Worm (Caenorhabditis elegans) whole organism, late embryonic: ENCODE results near the gene ubxn-3.

Experiments used
- C08G9.2 ChIP-seq: sonication (generic microtip); optimal IDR thresholded peaks from 2 replicates; lab custom pipeline; 2016; ENCODE audit warnings: mild to moderate bottlenecking, missing genetic modification characterization, moderate library complexity, missing compliant biosample characterization
- C38D4.7 ChIP-seq: fragments of 200-800 bp; sonication (Bioruptor generic); optimal IDR thresholded peaks from 2 replicates; lab custom pipeline; 2018; ENCODE audit warnings: mild to moderate bottlenecking, missing genetic modification characterization, moderate library complexity, missing compliant biosample characterization
- K02D7.2 ChIP-seq: sonication (generic microtip); optimal IDR thresholded peaks from 2 replicates; lab custom pipeline; 2017; ENCODE audit warnings: mild to moderate bottlenecking, missing genetic modification characterization, missing compliant biosample characterization
- T23F11.4 ChIP-seq: fragments of 200-800 bp; sonication (Bioruptor generic); optimal IDR thresholded peaks from 2 replicates; lab custom pipeline; 2018; ENCODE audit warnings: mild to moderate bottlenecking, missing genetic modification characterization, missing compliant biosample characterization
- ahr-1 ChIP-seq: sonication (generic microtip); optimal IDR thresholded peaks from 2 replicates; lab custom pipeline; 2016; ENCODE audit warnings: missing genetic modification characterization, missing compliant biosample characterization
- ceh-14 ChIP-seq: sonication (generic microtip); optimal IDR thresholded peaks from 2 replicates; lab custom pipeline; 2016; ENCODE audit warnings: missing genotype, missing genetic modification characterization, missing compliant biosample characterization
- ceh-18 ChIP-seq: sonication (generic microtip); optimal IDR thresholded peaks from 2 replicates; lab custom pipeline; 2016; ENCODE audit warnings: missing genetic modification characterization, missing compliant biosample characterization
- ceh-19 ChIP-seq: fragments of 200-800 bp; sonication (Bioruptor generic); optimal IDR thresholded peaks from 2 replicates; lab custom pipeline; 2018; ENCODE audit warnings: mild to moderate bottlenecking, missing genetic modification characterization, missing compliant biosample characterization
- ceh-2 ChIP-seq: sonication (generic microtip); optimal IDR thresholded peaks from 2 replicates; lab custom pipeline; 2016; ENCODE audit warnings: missing genotype, missing genetic modification characterization, missing compliant biosample characterization
- ceh-24 ChIP-seq: sonication (generic microtip); optimal IDR thresholded peaks from 2 replicates; lab custom pipeline; 2016; ENCODE audit warnings: mild to moderate bottlenecking, missing genetic modification characterization, missing compliant biosample characterization
- ceh-34 ChIP-seq: sonication (generic microtip); optimal IDR thresholded peaks from 2 replicates; lab custom pipeline; 2016; ENCODE audit warnings: mild to moderate bottlenecking, missing genetic modification characterization, missing compliant biosample characterization
- ceh-48 ChIP-seq: sonication (generic microtip); optimal IDR thresholded peaks from 2 replicates; lab custom pipeline; 2016; ENCODE audit warnings: missing genetic modification characterization, inconsistent platforms, missing compliant biosample characterization
- ceh-6 ChIP-seq: fragments of 200-800 bp; sonication (Bioruptor generic); optimal IDR thresholded peaks from 2 replicates; lab custom pipeline; 2018; ENCODE audit warnings: mild to moderate bottlenecking, missing genetic modification characterization, missing compliant biosample characterization
- che-1 ChIP-seq: sonication (generic microtip); optimal IDR thresholded peaks from 2 replicates; lab custom pipeline; 2016; ENCODE audit warnings: mild to moderate bottlenecking, missing genetic modification characterization, missing compliant biosample characterization
- dmd-4 ChIP-seq: sonication (generic microtip); optimal IDR thresholded peaks from 2 replicates; lab custom pipeline; 2016; ENCODE audit warnings: borderline replicate concordance, missing genetic modification characterization, missing compliant biosample characterization
- dve-1 ChIP-seq: sonication (generic microtip); optimal IDR thresholded peaks from 2 replicates; lab custom pipeline; 2017; ENCODE audit warnings: antibody characterized with exemption, mild to moderate bottlenecking, missing genetic modification characterization, missing compliant biosample characterization
- elt-2 ChIP-seq: sonication (generic microtip); optimal IDR thresholded peaks from 2 replicates; lab custom pipeline; 2016; ENCODE audit warnings: missing genetic modification reagents, missing genetic modification characterization, missing compliant biosample characterization
- elt-4 ChIP-seq: sonication (generic microtip); optimal IDR thresholded peaks from 2 replicates; lab custom pipeline; 2016; ENCODE audit warnings: missing genetic modification characterization, missing compliant biosample characterization
- ets-4 ChIP-seq: sonication (generic microtip); optimal IDR thresholded peaks from 2 replicates; lab custom pipeline; 2016; ENCODE audit warnings: missing genetic modification characterization, missing compliant biosample characterization
- eyg-1 ChIP-seq: sonication (generic microtip); optimal IDR thresholded peaks from 2 replicates; lab custom pipeline; 2016; ENCODE audit warnings: missing genotype, missing genetic modification characterization, missing compliant biosample characterization
- fkh-10 ChIP-seq: fragments of 150-350 bp; optimal IDR thresholded peaks from 2 replicates; lab custom pipeline; 2014; ENCODE audit warnings: missing biosample characterization, missing genetic modification reagents, missing genetic modification characterization
- fkh-6 ChIP-seq: sonication (generic microtip); optimal IDR thresholded peaks from 2 replicates; lab custom pipeline; 2016; ENCODE audit warnings: missing genetic modification characterization, missing compliant biosample characterization
- gmeb-2 ChIP-seq: sonication (generic microtip); optimal IDR thresholded peaks from 2 replicates; lab custom pipeline; 2016; ENCODE audit warnings: missing genetic modification characterization, inconsistent platforms, missing compliant biosample characterization
- hlh-15 ChIP-seq: sonication (generic microtip); optimal IDR thresholded peaks from 2 replicates; lab custom pipeline; 2016; ENCODE audit warnings: missing genetic modification characterization, missing compliant biosample characterization
- hlh-6 ChIP-seq: sonication (generic microtip); optimal IDR thresholded peaks from 2 replicates; lab custom pipeline; 2016; ENCODE audit warnings: missing genotype, missing genetic modification characterization, missing compliant biosample characterization
- hlh-8 ChIP-seq: sonication (generic microtip); optimal IDR thresholded peaks from 2 replicates; lab custom pipeline; 2016; ENCODE audit warnings: missing genotype, missing genetic modification characterization, missing compliant biosample characterization
- madf-2 ChIP-seq: sonication (generic microtip); optimal IDR thresholded peaks from 2 replicates; lab custom pipeline; 2017; ENCODE audit warnings: missing genetic modification characterization, missing compliant biosample characterization
- mec-3 ChIP-seq: sonication (generic microtip); optimal IDR thresholded peaks from 2 replicates; lab custom pipeline; 2016; ENCODE audit warnings: borderline replicate concordance, missing genetic modification characterization, missing compliant biosample characterization
- npax-4 ChIP-seq: sonication (generic microtip); optimal IDR thresholded peaks from 2 replicates; lab custom pipeline; 2016; ENCODE audit warnings: missing genetic modification characterization, missing compliant biosample characterization
- odd-2 ChIP-seq: sonication (generic microtip); optimal IDR thresholded peaks from 2 replicates; lab custom pipeline; 2017; ENCODE audit warnings: antibody characterized with exemption, mild to moderate bottlenecking, missing genetic modification characterization, missing compliant biosample characterization
- pag-3 ChIP-seq: sonication (generic microtip); optimal IDR thresholded peaks from 2 replicates; lab custom pipeline; 2016; ENCODE audit warnings: missing compliant biosample characterization, missing genetic modification characterization, borderline replicate concordance
- pax-1 ChIP-seq: fragments of 150-350 bp; optimal IDR thresholded peaks from 2 replicates; lab custom pipeline; 2014; ENCODE audit warnings: missing biosample characterization, missing genetic modification characterization
- pha-2 ChIP-seq: sonication (generic microtip); optimal IDR thresholded peaks from 2 replicates; lab custom pipeline; 2017; ENCODE audit warnings: mild to moderate bottlenecking, missing genetic modification characterization, missing compliant biosample characterization
- pqm-1 ChIP-seq: sonication (generic microtip); optimal IDR thresholded peaks from 2 replicates; lab custom pipeline; 2016; ENCODE audit warnings: missing genetic modification characterization, missing compliant biosample characterization
- pros-1 ChIP-seq: fragments of 150-350 bp; optimal IDR thresholded peaks from 2 replicates; lab custom pipeline; 2014; ENCODE audit warnings: missing biosample characterization, missing genetic modification reagents, missing genetic modification characterization
- rnt-1 ChIP-seq: sonication (generic microtip); optimal IDR thresholded peaks from 2 replicates; lab custom pipeline; 2016; ENCODE audit warnings: missing genetic modification characterization, missing compliant biosample characterization
- sox-2 ChIP-seq: fragments of 200-800 bp; sonication (Bioruptor generic); IDR thresholded peaks from 2 replicates; pipeline ENCODE4 v1.3.6; 2022; ENCODE audit warnings: missing genetic modification reagents, missing genetic modification characterization, missing compliant biosample characterization
- sox-4 ChIP-seq: sonication (generic microtip); optimal IDR thresholded peaks from 2 replicates; lab custom pipeline; 2017; ENCODE audit warnings: mild to moderate bottlenecking, missing genetic modification characterization, inconsistent platforms, missing compliant biosample characterization
- tbx-2 ChIP-seq: sonication (generic microtip); optimal IDR thresholded peaks from 2 replicates; lab custom pipeline; 2016; ENCODE audit warnings: missing genetic modification characterization, missing compliant biosample characterization
- unc-3 ChIP-seq, 2 experiments: fragments of 200-800 bp in 1 of 2; sonication (Bioruptor generic) in 1 of 2; sonication (generic microtip) in 1 of 2; conservative IDR thresholded peaks in 1 of 2; optimal IDR thresholded peaks in 1 of 2; 2 replicates each; pipeline versions ENCODE4 v1.3.6 to Lab custom; 2016 to 2022; ENCODE audit warnings: missing compliant biosample characterization in 2 of 2, missing genetic modification characterization in 2 of 2, missing genetic modification reagents in 1 of 2
- unc-55 ChIP-seq: sonication (generic microtip); optimal IDR thresholded peaks from 2 replicates; lab custom pipeline; 2017; ENCODE audit warnings: missing biosample characterization, missing genetic modification reagents, missing genetic modification characterization
- unc-86 ChIP-seq: sonication (generic microtip); optimal IDR thresholded peaks from 2 replicates; lab custom pipeline; 2016; ENCODE audit warnings: missing genetic modification characterization, missing compliant biosample characterization
- zip-5 ChIP-seq: sonication (generic microtip); optimal IDR thresholded peaks from 2 replicates; lab custom pipeline; 2016; ENCODE audit warnings: missing genetic modification characterization, missing compliant biosample characterization
- ztf-16 ChIP-seq: sonication (generic microtip); optimal IDR thresholded peaks from 2 replicates; lab custom pipeline; 2017; ENCODE audit warnings: missing genetic modification characterization, missing compliant biosample characterization

Gene ubxn-3

ce11 chrII:216598-216997 is 3.9 kb downstream of the ubxn-3 start, which contains the start of gene F48A11.4 (continued):
- TF ChIP-seq dve-1 (tag; lab: Kevin White, UChicago) (peak; percentile 64), K02D7.2 (tag; lab: Kevin White, UChicago) (no peak), pag-3 (tag; lab: Kevin White, UChicago) (no peak), odd-2 (tag; lab: Kevin White, UChicago) (no peak), pqm-1 (tag; lab: Kevin White, UChicago) (no peak), pros-1 (tag; lab: Kevin White, UChicago) (no peak), C08G9.2 (tag; lab: Kevin White, UChicago) (peak; percentile 33), zip-5 (peak; percentile 10), elt-4 (no peak), ceh-14 (tag; lab: Kevin White, UChicago) (no peak), elt-2 (tag; lab: Kevin White, UChicago) (peak; percentile 35), madf-2 (tag; lab: Kevin White, UChicago) (peak; percentile 16), gmeb-2 (tag; lab: Kevin White, UChicago) (no peak), fkh-10 (GFP tag; lab: Kevin White, UChicago) (no peak), unc-86 (tag; lab: Kevin White, UChicago) (peak; percentile 2), ceh-6 (no peak), T23F11.4 (GFP tag; lab: Kevin White, UChicago) (no peak), hlh-8 (tag; lab: Kevin White, UChicago) (no peak), ceh-48 (peak; percentile 37), mec-3 (tag; lab: Kevin White, UChicago) (no peak), ceh-34 (tag; lab: Kevin White, UChicago) (peak; percentile 55), unc-3 (GFP tag; conservative IDR thresholded peaks at IDR 0.05; lab: Robert Waterston, UW) (no peak), unc-3 (tag; optimal IDR thresholded peaks at IDR 0.05; lab: Kevin White, UChicago) (no peak), che-1 (tag; lab: Kevin White, UChicago) (peak; percentile 55), eyg-1 (no peak), unc-55 (GFP tag; lab: Kevin White, UChicago) (peak; percentile 54), sox-4 (no peak), ceh-24 (tag; lab: Kevin White, UChicago) (no peak), hlh-6 (tag; lab: Kevin White, UChicago) (no peak), pax-1 (tag; lab: Kevin White, UChicago) (peak; percentile 45), hlh-15 (tag; lab: Kevin White, UChicago) (no peak), fkh-6 (tag; lab: Kevin White, UChicago) (no peak), ceh-2 (tag; lab: Kevin White, UChicago) (no peak), ceh-19 (GFP tag; lab: Kevin White, UChicago) (no peak)

DNA sequence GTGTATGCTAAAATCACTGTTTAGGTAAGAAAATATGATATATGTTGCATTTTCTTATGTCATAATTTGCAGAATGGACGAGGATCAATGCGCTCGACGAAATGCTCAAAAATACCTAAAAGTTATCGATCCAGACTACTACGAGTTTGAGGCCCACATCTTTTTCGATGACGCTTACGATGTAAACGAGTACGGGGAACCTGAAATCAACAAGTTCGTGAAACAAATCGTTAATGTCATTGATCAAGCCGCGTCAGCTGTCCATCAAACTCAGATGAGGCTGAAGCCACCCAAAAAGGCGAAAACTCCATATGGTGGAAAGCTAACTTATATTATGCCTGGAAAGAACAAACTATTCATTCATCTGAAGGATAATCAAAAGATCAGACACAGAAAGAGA is 12.4 kb downstream of the ubxn-3 start:
- TF ChIP-seq fkh-6 (tag; lab: Kevin White, UChicago) (no peak), pqm-1 (tag; lab: Kevin White, UChicago) (no peak), ceh-18 (tag; lab: Kevin White, UChicago) (no peak), gmeb-2 (tag; lab: Kevin White, UChicago) (no peak), hlh-8 (tag; lab: Kevin White, UChicago) (no peak), sox-2 (no peak), ceh-2 (tag; lab: Kevin White, UChicago) (no peak), pag-3 (tag; lab: Kevin White, UChicago) (no peak), ets-4 (no peak), unc-3 (GFP tag; conservative IDR thresholded peaks at IDR 0.05; lab: Robert Waterston, UW) (no peak), unc-3 (tag; optimal IDR thresholded peaks at IDR 0.05; lab: Kevin White, UChicago) (no peak), ztf-16 (tag; lab: Kevin White, UChicago) (no peak), elt-2 (tag; lab: Kevin White, UChicago) (no peak), fkh-10 (GFP tag; lab: Kevin White, UChicago) (no peak)

- TF ChIP-seq fkh-6 (tag; lab: Kevin White, UChicago) (no peak), ahr-1 (no peak), zip-5 (no peak), ceh-48 (no peak), rnt-1 (tag; lab: Kevin White, UChicago) (no peak), ceh-18 (tag; lab: Kevin White, UChicago) (no peak), unc-3 (GFP tag; conservative IDR thresholded peaks at IDR 0.05; lab: Robert Waterston, UW) (no peak), unc-3 (tag; optimal IDR thresholded peaks at IDR 0.05; lab: Kevin White, UChicago) (no peak), dve-1 (tag; lab: Kevin White, UChicago) (no peak), pha-2 (tag; lab: Kevin White, UChicago) (no peak), dmd-4 (tag; lab: Kevin White, UChicago) (no peak), npax-4 (no peak), C38D4.7 (GFP tag; lab: Kevin White, UChicago) (no peak), tbx-2 (tag; lab: Kevin White, UChicago) (no peak)
Observed at ce11 chrII:196685-197084, 23.8 kb downstream of the ubxn-3 start, which contains the start of gene chs-2. Gene chs-2, plus strand, starts transcription at chrII:196985.
